Worm (Caenorhabditis elegans): ENCODE data around the gene hosl-1.

- TF ChIP-seq gei-8 (GFP tag; optimal IDR thresholded peaks at IDR 0.05) (no peak), ceh-82 (tag; optimal IDR thresholded peaks at IDR 0.05) (no peak), saeg-2 (GFP tag; IDR thresholded peaks at IDR 0.05) (no peak), snpc-4 (tag; optimal IDR thresholded peaks at IDR 0.05) (no peak), nhr-111 (GFP tag; optimal IDR thresholded peaks at IDR 0.05) (no peak), F10B5.3 (tag; optimal IDR thresholded peaks at IDR 0.05) (no peak), unc-130 (GFP tag; optimal IDR thresholded peaks at IDR 0.05) (no peak)
Observed at ce11 chrX:4628350-4628749, 8.6 kb upstream of the hosl-1 start.
